Worm (Caenorhabditis elegans) whole organism, mixed stage, embryonic: ENCODE measurements around the gene C26E6.12.

ENCODE experiments used
- ceh-39 ChIP-seq: fragments of 150-350 bp; optimal IDR thresholded peaks from 2 replicates; lab custom pipeline; 2014; ENCODE audit warnings: missing biosample characterization, missing genetic modification characterization
- ces-1 ChIP-seq: fragments of 150-350 bp; optimal IDR thresholded peaks from 2 replicates; lab custom pipeline; 2014; ENCODE audit warnings: missing biosample characterization, missing genetic modification reagents, missing genetic modification characterization
- drap-1 ChIP-seq: fragments of 200-800 bp; sonication (Bioruptor generic); optimal IDR thresholded peaks from 3 replicates; lab custom pipeline; 2018; ENCODE audit warnings: mild to moderate bottlenecking, missing genetic modification characterization, missing compliant biosample characterization
- elt-3 ChIP-seq: fragments of 150-350 bp; optimal IDR thresholded peaks from 2 replicates; lab custom pipeline; 2014; ENCODE audit warnings: missing biosample characterization, missing genetic modification characterization
- ham-2 ChIP-seq: fragments of 200-800 bp; sonication (Bioruptor generic); optimal IDR thresholded peaks from 2 replicates; lab custom pipeline; 2018; ENCODE audit warnings: mild to moderate bottlenecking, missing genetic modification characterization, missing compliant biosample characterization
- lin-13 ChIP-seq: fragments of 150-350 bp; optimal IDR thresholded peaks from 2 replicates; lab custom pipeline; 2014; ENCODE audit warnings: missing biosample characterization, missing genetic modification characterization
- mls-2 ChIP-seq: sonication (generic microtip); optimal IDR thresholded peaks from 2 replicates; lab custom pipeline; 2016; ENCODE audit warnings: mild to moderate bottlenecking, missing genetic modification characterization, moderate library complexity, missing compliant biosample characterization
- nhr-28 ChIP-seq: fragments of 150-350 bp; optimal IDR thresholded peaks from 2 replicates; lab custom pipeline; 2014; ENCODE audit warnings: missing biosample characterization, missing genetic modification characterization
- pha-4 ChIP-seq: fragments of 150-350 bp; optimal IDR thresholded peaks from 2 replicates; lab custom pipeline; 2018; ENCODE audit warnings: missing biosample characterization, missing genetic modification reagents, missing genetic modification characterization
- snpc-4 ChIP-seq: fragments of 150-350 bp; optimal IDR thresholded peaks from 2 replicates; lab custom pipeline; 2014; ENCODE audit warnings: missing biosample characterization, missing genetic modification characterization
- sptf-1 ChIP-seq: sonication (generic microtip); optimal IDR thresholded peaks from 2 replicates; lab custom pipeline; 2017; ENCODE audit warnings: mild to moderate bottlenecking, missing genetic modification characterization, moderate library complexity, missing compliant biosample characterization
- unc-39 ChIP-seq: fragments of 150-350 bp; optimal IDR thresholded peaks from 2 replicates; lab custom pipeline; 2014; ENCODE audit warnings: missing biosample characterization, missing genetic modification characterization
- unc-62 ChIP-seq: fragments of 150-350 bp; optimal IDR thresholded peaks from 2 replicates; lab custom pipeline; 2014; ENCODE audit warnings: missing biosample characterization, missing genetic modification reagents, missing genetic modification characterization

- no peak for TF ChIP-seq unc-62 (GFP tag; lab: Kevin White, UChicago)
- no peak for TF ChIP-seq elt-3
- TF ChIP-seq ces-1 (GFP tag; lab: Kevin White, UChicago), result no peak
- no peak for TF ChIP-seq snpc-4 (tag; lab: Kevin White, UChicago)
- no peak for TF ChIP-seq sptf-1 (tag; lab: Kevin White, UChicago)
- no peak for TF ChIP-seq pha-4 (tag; lab: Kevin White, UChicago)
- TF ChIP-seq nhr-28 (tag; lab: Kevin White, UChicago), result no peak
- no peak for TF ChIP-seq ham-2 (GFP tag; lab: Kevin White, UChicago)
- no peak for TF ChIP-seq unc-39
- TF ChIP-seq drap-1 (GFP tag; lab: Kevin White, UChicago), result no peak
- no peak for TF ChIP-seq mls-2 (tag; lab: Kevin White, UChicago)
- TF ChIP-seq lin-13 (tag; lab: Kevin White, UChicago), result no peak
- no peak for TF ChIP-seq ceh-39 (tag; lab: Kevin White, UChicago)
Observed at ce11 chrIII:4893540-4893939, 38.5 kb downstream of the C26E6.12 start, which contains the start of gene F26F4.6.
